Fruit fly (Drosophila melanogaster) whole organism, embryonic: ENCODE results near the gene rb.
A peak's percentile ranks its signal among the peaks of the same experiment; 100 is the strongest.

Experiments used
- CG10209 ChIP-seq: fragments of 200-800 bp; sonication (Bioruptor generic); optimal IDR thresholded peaks from 3 replicates; lab custom pipeline; 2017; ENCODE audit warnings: missing biosample characterization, mild to moderate bottlenecking, missing genetic modification characterization, missing genetic modification reagents
- CG10267 ChIP-seq: fragments of 200-800 bp; sonication (Bioruptor generic); optimal IDR thresholded peaks from 2 replicates; lab custom pipeline; 2018; ENCODE audit warnings: missing biosample characterization, mild to moderate bottlenecking, missing genetic modification characterization, moderate library complexity
- CG11398 ChIP-seq: fragments of 200-800 bp; sonication (Bioruptor generic); optimal IDR thresholded peaks from 2 replicates; lab custom pipeline; 2016; ENCODE audit warnings: missing biosample characterization, missing genetic modification characterization
- CG11456 ChIP-seq: fragments of 200-800 bp; sonication (Bioruptor generic); IDR thresholded peaks from 3 replicates; pipeline ENCODE4 v1.3.6; 2022; ENCODE audit warnings: missing biosample characterization, missing genetic modification characterization
- CG11723 ChIP-seq: fragments of 200-800 bp; sonication (Bioruptor generic); optimal IDR thresholded peaks from 2 replicates; lab custom pipeline; 2017; ENCODE audit warnings: missing biosample characterization, mild to moderate bottlenecking, missing genetic modification characterization
- CG13296 ChIP-seq: fragments of 200-800 bp; sonication (Bioruptor generic); optimal IDR thresholded peaks from 3 replicates; lab custom pipeline; 2018; ENCODE audit warnings: missing biosample characterization, mild to moderate bottlenecking, missing genetic modification characterization
- CG14441 ChIP-seq: fragments of 200-800 bp; sonication (Bioruptor generic); IDR thresholded peaks from 2 replicates; pipeline ENCODE4 v1.3.6; 2022; ENCODE audit warnings: missing biosample characterization, missing genetic modification characterization
- CG1647 ChIP-seq: fragments of 200-800 bp; sonication (Bioruptor generic); optimal IDR thresholded peaks from 3 replicates; lab custom pipeline; 2016; ENCODE audit warnings: missing biosample characterization, missing genetic modification characterization
- CG16813 ChIP-seq: fragments of 200-800 bp; sonication (Bioruptor generic); IDR thresholded peaks from 3 replicates; pipeline ENCODE4 v1.3.6; 2022; ENCODE audit warnings: missing biosample characterization, missing genetic modification characterization; ENCODE audit not compliant: partially characterized antibody
- CG2875 ChIP-seq: fragments of 200-800 bp; sonication (Bioruptor generic); optimal IDR thresholded peaks from 2 replicates; lab custom pipeline; 2017; ENCODE audit warnings: missing biosample characterization, mild to moderate bottlenecking, missing genetic modification characterization, missing genetic modification reagents
- CG31441 ChIP-seq: fragments of 200-800 bp; sonication (Bioruptor generic); IDR thresholded peaks from 2 replicates; pipeline ENCODE4 v1.3.6; 2022; ENCODE audit warnings: missing biosample characterization, missing genetic modification characterization
- CG3407 ChIP-seq: fragments of 200-800 bp; sonication (Bioruptor generic); optimal IDR thresholded peaks from 2 replicates; lab custom pipeline; 2018; ENCODE audit warnings: missing biosample characterization, mild to moderate bottlenecking, missing genetic modification characterization
- CG34422 ChIP-seq: fragments of 200-800 bp; sonication (Bioruptor generic); IDR thresholded peaks from 3 replicates; pipeline ENCODE4 v1.3.6; 2022; ENCODE audit warnings: missing biosample characterization, missing genetic modification characterization
- CG4404 ChIP-seq: fragments of 200-800 bp; sonication (Bioruptor generic); IDR thresholded peaks from 2 replicates; pipeline ENCODE4 v1.3.6; 2022; ENCODE audit warnings: missing biosample characterization, missing genetic modification characterization
- CG6689 ChIP-seq: fragments of 200-800 bp; sonication (Bioruptor generic); IDR thresholded peaks from 2 replicates; pipeline ENCODE4 v1.3.6; 2022; ENCODE audit warnings: missing biosample characterization, missing genetic modification characterization
- CG6854 ChIP-seq: fragments of 200-800 bp; sonication (Bioruptor generic); optimal IDR thresholded peaks from 3 replicates; lab custom pipeline; 2017; ENCODE audit warnings: missing biosample characterization, mild to moderate bottlenecking, missing genetic modification characterization
- CG8089 ChIP-seq: fragments of 200-800 bp; sonication (Bioruptor generic); optimal IDR thresholded peaks from 3 replicates; lab custom pipeline; 2016; ENCODE audit warnings: missing biosample characterization, missing genetic modification characterization
- CG8388 ChIP-seq: fragments of 200-800 bp; sonication (Bioruptor generic); optimal IDR thresholded peaks from 2 replicates; lab custom pipeline; 2019; ENCODE audit warnings: missing biosample characterization, mild to moderate bottlenecking, missing genetic modification characterization, moderate library complexity
- CG8924 ChIP-seq: fragments of 200-800 bp; optimal IDR thresholded peaks from 3 replicates; lab custom pipeline; 2019; ENCODE audit warnings: missing biosample characterization, mild to moderate bottlenecking, missing genetic modification characterization, moderate library complexity
- CG9215 ChIP-seq: fragments of 200-800 bp; sonication (Bioruptor generic); IDR thresholded peaks from 2 replicates; pipeline ENCODE4 v1.3.6; 2022; ENCODE audit warnings: missing biosample characterization, missing genetic modification characterization
- CG9727 ChIP-seq: fragments of 200-800 bp; sonication (Bioruptor generic); optimal IDR thresholded peaks from 3 replicates; lab custom pipeline; 2017; ENCODE audit warnings: missing biosample characterization, mild to moderate bottlenecking, missing genetic modification characterization
- CG9932 ChIP-seq: fragments of 200-800 bp; sonication (Bioruptor generic); IDR thresholded peaks from 2 replicates; pipeline ENCODE4 v1.3.6; 2022; ENCODE audit warnings: missing biosample characterization, missing genetic modification characterization
- Fer1 ChIP-seq: fragments of 200-800 bp; sonication (Bioruptor generic); optimal IDR thresholded peaks from 2 replicates; lab custom pipeline; 2017; ENCODE audit warnings: missing biosample characterization, mild to moderate bottlenecking, missing genetic modification characterization
- Hr78 ChIP-seq, 2 experiments: fragments of 200-800 bp in 1 of 2; fragments of >200 bp in 1 of 2; sonication (Bioruptor generic) in 1 of 2; optimal IDR thresholded peaks; 2 replicates each; lab custom pipeline; 2017 to 2019; ENCODE audit warnings: missing biosample characterization in 2 of 2, missing genetic modification characterization in 2 of 2, mild to moderate bottlenecking in 1 of 2, moderate library complexity in 1 of 2
- Lim3 ChIP-seq: fragments of 200-800 bp; sonication (Bioruptor generic); IDR thresholded peaks from 2 replicates; pipeline ENCODE4 v1.3.6; 2022; ENCODE audit warnings: missing biosample characterization, missing genetic modification characterization
- Med ChIP-seq: fragments of 200-800 bp; sonication (Bioruptor generic); peaks from one replicate; lab custom pipeline; 2016; ENCODE audit warnings: missing biosample characterization, missing genetic modification characterization, mild to moderate bottlenecking, inconsistent platforms, moderate library complexity
- Scr ChIP-seq: fragments of 200-800 bp; sonication (Bioruptor generic); IDR thresholded peaks from 2 replicates; pipeline ENCODE4 v1.3.6; 2022; ENCODE audit warnings: missing biosample characterization, missing genetic modification characterization; ENCODE audit not compliant: partially characterized antibody
- Sox102F ChIP-seq: fragments of 200-800 bp; sonication (Bioruptor generic); optimal IDR thresholded peaks from 2 replicates; lab custom pipeline; 2018; ENCODE audit warnings: missing biosample characterization, mild to moderate bottlenecking, missing genetic modification characterization, moderate library complexity
- Spps ChIP-seq: fragments of 200-800 bp; sonication (Bioruptor generic); optimal IDR thresholded peaks from 2 replicates; lab custom pipeline; 2018; ENCODE audit warnings: missing biosample characterization, mild to moderate bottlenecking, missing genetic modification characterization
- Taf1 ChIP-seq: fragments of 200-800 bp; sonication (Bioruptor generic); IDR thresholded peaks from 2 replicates; pipeline ENCODE4 v1.3.6; 2022; ENCODE audit warnings: missing biosample characterization, missing genetic modification characterization
- Usf ChIP-seq: fragments of 200-800 bp; sonication (Bioruptor generic); optimal IDR thresholded peaks from 2 replicates; lab custom pipeline; 2017; ENCODE audit warnings: missing genotype, missing biosample characterization, missing genetic modification characterization
- bsh ChIP-seq, 2 experiments: fragments of 200-800 bp; sonication (Bioruptor generic); optimal IDR thresholded peaks; 2 replicates each; lab custom pipeline; 2017 to 2018; ENCODE audit warnings: mild to moderate bottlenecking in 2 of 2, missing biosample characterization in 2 of 2, missing genetic modification characterization in 2 of 2, moderate library complexity in 1 of 2
- crp ChIP-seq, 2 experiments: fragments of 200-800 bp; sonication (Bioruptor generic); optimal IDR thresholded peaks; 2 replicates in 1 of 2; 3 replicates in 1 of 2; lab custom pipeline; 2017; ENCODE audit warnings: missing biosample characterization in 2 of 2, missing genetic modification characterization in 2 of 2, mild to moderate bottlenecking in 1 of 2, moderate library complexity in 1 of 2
- dysf ChIP-seq: fragments of 200-800 bp; sonication (Bioruptor generic); IDR thresholded peaks from 3 replicates; pipeline ENCODE4 v1.3.6; 2022; ENCODE audit warnings: missing biosample characterization, missing genetic modification characterization
- emc ChIP-seq: fragments of 200-800 bp; sonication (Bioruptor generic); optimal IDR thresholded peaks from 2 replicates; lab custom pipeline; 2016; ENCODE audit warnings: missing biosample characterization, missing genetic modification characterization
- ems ChIP-seq: fragments of 200-800 bp; sonication (Bioruptor generic); optimal IDR thresholded peaks from 3 replicates; lab custom pipeline; 2016; ENCODE audit warnings: missing biosample characterization, missing genetic modification characterization
- exex ChIP-seq: fragments of 200-800 bp; sonication (Bioruptor generic); optimal IDR thresholded peaks from 4 replicates; lab custom pipeline; 2018; ENCODE audit warnings: missing biosample characterization, mild to moderate bottlenecking, missing genetic modification characterization, moderate library complexity
- gem ChIP-seq: fragments of 200-800 bp; sonication (Bioruptor generic); optimal IDR thresholded peaks from 2 replicates; lab custom pipeline; 2019; ENCODE audit warnings: missing biosample characterization, mild to moderate bottlenecking, missing genetic modification characterization, moderate library complexity
- gsb ChIP-seq: fragments of 200-800 bp; sonication (Bioruptor generic); IDR thresholded peaks from 2 replicates; pipeline ENCODE4 v1.3.6; 2022; ENCODE audit warnings: missing biosample characterization, missing genetic modification characterization
- hkb ChIP-seq, 2 experiments: fragments of 200-800 bp in 1 of 2; fragments of >200 bp in 1 of 2; sonication (Bioruptor generic) in 1 of 2; IDR thresholded peaks in 1 of 2; optimal IDR thresholded peaks in 1 of 2; 2 replicates each; pipeline versions ENCODE4 v1.3.6 to Lab custom; 2017 to 2022; ENCODE audit warnings: missing biosample characterization in 1 of 2, missing genetic modification characterization in 1 of 2
- inv ChIP-seq: fragments of 200-800 bp; sonication (Bioruptor generic); IDR thresholded peaks from 2 replicates; pipeline ENCODE4 v1.3.6; 2022; ENCODE audit warnings: missing biosample characterization, missing genetic modification characterization; ENCODE audit not compliant: partially characterized antibody
- odd ChIP-seq: fragments of 200-800 bp; sonication (Bioruptor generic); optimal IDR thresholded peaks from 2 replicates; lab custom pipeline; 2017; ENCODE audit warnings: missing biosample characterization, mild to moderate bottlenecking, missing genetic modification characterization
- row ChIP-seq: fragments of 200-800 bp; sonication (Bioruptor generic); IDR thresholded peaks from 3 replicates; pipeline ENCODE4 v1.3.6; 2022; ENCODE audit warnings: missing biosample characterization, missing genetic modification characterization
- sens-2 ChIP-seq: fragments of 200-800 bp; sonication (Bioruptor generic); IDR thresholded peaks from 2 replicates; pipeline ENCODE4 v1.3.6; 2022; ENCODE audit warnings: missing biosample characterization, missing genetic modification characterization
- sim ChIP-seq: fragments of 200-800 bp; sonication (Bioruptor generic); IDR thresholded peaks from 2 replicates; pipeline ENCODE4 v1.3.6; 2022; ENCODE audit warnings: missing biosample characterization, missing genetic modification characterization
- slbo ChIP-seq: fragments of 200-800 bp; sonication (Bioruptor generic); IDR thresholded peaks from 2 replicates; pipeline ENCODE4 v1.3.6; 2022; ENCODE audit warnings: missing biosample characterization, missing genetic modification characterization
- sug ChIP-seq: fragments of 200-800 bp; optimal IDR thresholded peaks from 2 replicates; lab custom pipeline; 2019; ENCODE audit warnings: missing biosample characterization, mild to moderate bottlenecking, missing genetic modification characterization, moderate library complexity
- tgo ChIP-seq: fragments of 200-800 bp; sonication (Bioruptor generic); IDR thresholded peaks from 3 replicates; pipeline ENCODE4 v1.3.6; 2022; ENCODE audit warnings: missing biosample characterization, missing genetic modification characterization
- vfl ChIP-seq: fragments of 200-800 bp; sonication (Bioruptor generic); optimal IDR thresholded peaks from 2 replicates; lab custom pipeline; 2016; ENCODE audit warnings: missing biosample characterization, missing genetic modification characterization
- zfh2 ChIP-seq: fragments of 200-800 bp; sonication (Bioruptor generic); optimal IDR thresholded peaks from 2 replicates; lab custom pipeline; 2016; ENCODE audit warnings: missing biosample characterization, missing genetic modification characterization

The rb gene

dm6 chrX:4573971-4574370, 33.5 kb upstream of the rb start (continued):
- TF ChIP-seq Usf (GFP tag; lab: Kevin White, UChicago) (peak; percentile 3), exex (no peak), Hr78 (GFP tag; optimal IDR thresholded peaks at IDR 0.05; lab: Kevin White, UChicago) (no peak), CG8924 (tag; lab: Kevin White, UChicago) (peak; percentile 31), emc (GFP tag; lab: Kevin White, UChicago) (no peak), CG8089 (no peak), CG16813 (GFP tag; lab: Robert Waterston, UW) (no peak), crp (GFP tag; optimal IDR thresholded peaks at IDR 0.05; lab: Kevin White, UChicago) (no peak), Taf1 (GFP tag; lab: Robert Waterston, UW) (no peak), gem (tag; lab: Kevin White, UChicago) (peak; percentile 62), inv (GFP tag; lab: Robert Waterston, UW) (no peak), hkb (optimal IDR thresholded peaks at IDR 0.05; lab: Kevin White, UChicago) (no peak), hkb (GFP tag; IDR thresholded peaks at IDR 0.05; lab: Robert Waterston, UW) (0 out of 2 replicates have a peak, but pooled peaks have one; percentile 37), CG2875 (GFP tag; lab: Kevin White, UChicago) (no peak), row (GFP tag; lab: Robert Waterston, UW) (peak; percentile 61), sug (tag; lab: Kevin White, UChicago) (no peak), bsh (GFP tag; optimal IDR thresholded peaks at IDR 0.05; lab: Kevin White, UChicago) (peak in 1 of 2 experiments; percentile 62), CG10209 (GFP tag; lab: Kevin White, UChicago) (no peak), Scr (no peak), CG11398 (GFP tag; lab: Kevin White, UChicago) (no peak), CG11723 (no peak), CG8388 (GFP tag; lab: Kevin White, UChicago) (peak; percentile 34), CG34422 (GFP tag; lab: Robert Waterston, UW) (no peak; the same call in 2 of the 3 replicates), Spps (peak; percentile 46), CG14441 (0 out of 2 replicates have a peak, but pooled peaks have one; percentile 26), CG31441 (GFP tag; lab: Robert Waterston, UW) (peak; percentile 42), CG9215 (GFP tag; lab: Robert Waterston, UW) (no peak), ems (GFP tag; lab: Kevin White, UChicago) (no peak), dysf (GFP tag; lab: Robert Waterston, UW) (0 out of 3 replicates have a peak, but pooled peaks have one; percentile 35), CG3407 (no peak), CG6854 (GFP tag; lab: Kevin White, UChicago) (no peak), Lim3 (GFP tag; lab: Robert Waterston, UW) (no peak), gsb (GFP tag; lab: Robert Waterston, UW) (no peak), odd (GFP tag; lab: Kevin White, UChicago) (no peak), Sox102F (peak; percentile 42), CG9932 (GFP tag; lab: Robert Waterston, UW) (no peak), CG10267 (tag; lab: Kevin White, UChicago) (peak; percentile 33), vfl (GFP tag; lab: Kevin White, UChicago) (no peak), tgo (0 out of 3 replicates have a peak, but pooled peaks have one; percentile 36), CG13296 (GFP tag; lab: Kevin White, UChicago) (no peak), CG1647 (GFP tag; lab: Kevin White, UChicago) (no peak), sens-2 (GFP tag; lab: Robert Waterston, UW) (no peak; the same call in 1 of the 2 replicates), CG4404 (GFP tag; lab: Robert Waterston, UW) (peak; percentile 34), Fer1 (GFP tag; lab: Kevin White, UChicago) (no peak), CG11456 (GFP tag; lab: Robert Waterston, UW) (no peak), CG6689 (GFP tag; lab: Robert Waterston, UW) (peak; percentile 27; the same call in 1 of the 2 replicates), Med (peak; percentile 7), zfh2 (no peak), CG9727 (GFP tag; lab: Kevin White, UChicago) (peak; percentile 50), slbo (GFP tag; lab: Robert Waterston, UW) (no peak), sim (GFP tag; lab: Robert Waterston, UW) (no peak)
